Fruit fly (Drosophila melanogaster): ENCODE results near the gene CG14183.
A peak's percentile ranks its signal among the peaks of the same experiment; 100 is the strongest.

The CG14183 gene

DNA sequence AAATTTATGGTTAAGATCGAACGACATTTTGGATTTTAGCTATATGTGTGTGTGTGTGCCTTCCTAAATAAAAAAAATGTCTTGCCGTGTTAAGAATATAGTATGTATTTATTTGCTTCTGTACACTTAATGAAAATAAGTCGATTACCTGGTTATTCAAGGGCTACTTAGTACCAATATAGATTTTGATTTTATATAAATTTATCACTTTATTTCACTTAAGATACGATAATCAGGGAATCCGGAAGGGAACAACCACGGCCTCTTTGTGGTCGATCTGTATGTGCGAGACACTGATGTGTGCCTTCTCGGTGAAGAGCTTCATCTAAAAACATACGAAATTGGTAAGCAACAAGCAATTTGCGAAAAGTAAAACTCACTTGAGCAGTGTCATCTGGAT is at the start of gene CG14183:
TSS of gene CG14183 (minus strand) at position 101 of the 400 bp plus-strand sequence.
- no peak for TF ChIP-seq CG17801 (GFP tag; optimal IDR thresholded peaks at IDR 0.05; ENCODE audit: partially characterized antibody)

DNA sequence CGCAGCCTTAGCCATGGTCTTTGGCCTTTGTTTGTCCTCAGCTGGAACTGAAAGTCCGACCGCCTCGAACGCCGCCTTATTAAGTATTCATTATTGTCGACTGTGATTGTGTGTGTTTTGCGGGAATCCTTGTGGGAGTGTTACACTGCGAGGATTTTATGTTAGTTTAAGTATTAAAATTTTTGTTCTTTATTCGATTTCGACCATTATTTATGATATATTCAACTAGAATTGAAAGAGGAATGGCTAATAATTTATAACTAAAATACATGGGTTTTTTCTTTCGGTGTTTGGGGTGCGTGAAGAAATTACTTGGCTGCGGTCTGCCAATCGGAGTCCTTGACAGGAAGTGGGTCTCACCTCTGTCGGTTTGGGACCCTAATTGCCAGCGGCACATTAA is 34.9 kb upstream of the CG14183 start:
- no peak for TF ChIP-seq CG17801 (GFP tag; optimal IDR thresholded peaks at IDR 0.05; ENCODE audit: partially characterized antibody)

DNA sequence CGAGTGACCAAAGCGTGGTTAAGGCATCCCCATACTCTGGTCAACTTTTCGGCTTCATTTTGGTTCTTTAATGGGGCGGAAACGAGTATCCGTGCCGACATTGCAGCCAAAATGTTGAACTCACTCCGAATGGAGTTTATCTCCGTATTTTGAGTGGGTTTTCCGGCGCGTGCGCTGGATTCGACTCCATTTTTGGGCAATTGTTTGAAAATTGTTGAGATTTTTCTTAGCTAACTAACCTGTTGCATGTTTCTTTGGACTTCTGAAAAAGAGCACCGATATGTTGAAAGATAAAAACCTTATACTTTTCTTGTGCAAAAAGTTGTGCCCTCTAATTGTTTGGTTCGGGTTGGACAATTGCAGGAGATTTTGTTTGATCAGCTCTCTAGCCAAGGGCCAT is 9.0 kb upstream of the CG14183 start:
- TF ChIP-seq CG17801 (GFP tag; optimal IDR thresholded peaks at IDR 0.05; ENCODE audit: partially characterized antibody), result no peak

DNA sequence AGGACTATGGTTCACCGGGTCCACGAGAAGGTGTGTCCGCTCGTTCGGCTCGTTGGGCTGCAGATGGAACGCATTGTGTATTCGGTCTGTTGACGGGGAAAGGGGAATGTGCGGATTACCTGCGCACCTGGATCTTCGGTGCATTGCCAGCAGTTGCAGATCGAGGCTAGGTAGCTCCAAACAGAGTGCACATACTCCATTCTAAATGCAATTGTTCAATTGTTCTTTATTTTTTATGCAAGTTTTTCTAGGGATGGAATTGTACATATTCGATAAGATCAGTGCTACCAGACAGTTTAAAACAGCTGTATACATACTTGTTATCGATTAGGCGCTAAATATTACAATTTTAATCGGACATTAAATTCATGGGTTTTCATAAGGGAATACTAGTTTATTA is 1.1 kb upstream of the CG14183 start, which contains the start of gene Lamtor1:
TSS of gene Lamtor1 (minus strand) at position 268 of the 400 bp plus-strand sequence.
- TF ChIP-seq CG17801 (GFP tag; optimal IDR thresholded peaks at IDR 0.05; ENCODE audit: partially characterized antibody), result no peak

DNA sequence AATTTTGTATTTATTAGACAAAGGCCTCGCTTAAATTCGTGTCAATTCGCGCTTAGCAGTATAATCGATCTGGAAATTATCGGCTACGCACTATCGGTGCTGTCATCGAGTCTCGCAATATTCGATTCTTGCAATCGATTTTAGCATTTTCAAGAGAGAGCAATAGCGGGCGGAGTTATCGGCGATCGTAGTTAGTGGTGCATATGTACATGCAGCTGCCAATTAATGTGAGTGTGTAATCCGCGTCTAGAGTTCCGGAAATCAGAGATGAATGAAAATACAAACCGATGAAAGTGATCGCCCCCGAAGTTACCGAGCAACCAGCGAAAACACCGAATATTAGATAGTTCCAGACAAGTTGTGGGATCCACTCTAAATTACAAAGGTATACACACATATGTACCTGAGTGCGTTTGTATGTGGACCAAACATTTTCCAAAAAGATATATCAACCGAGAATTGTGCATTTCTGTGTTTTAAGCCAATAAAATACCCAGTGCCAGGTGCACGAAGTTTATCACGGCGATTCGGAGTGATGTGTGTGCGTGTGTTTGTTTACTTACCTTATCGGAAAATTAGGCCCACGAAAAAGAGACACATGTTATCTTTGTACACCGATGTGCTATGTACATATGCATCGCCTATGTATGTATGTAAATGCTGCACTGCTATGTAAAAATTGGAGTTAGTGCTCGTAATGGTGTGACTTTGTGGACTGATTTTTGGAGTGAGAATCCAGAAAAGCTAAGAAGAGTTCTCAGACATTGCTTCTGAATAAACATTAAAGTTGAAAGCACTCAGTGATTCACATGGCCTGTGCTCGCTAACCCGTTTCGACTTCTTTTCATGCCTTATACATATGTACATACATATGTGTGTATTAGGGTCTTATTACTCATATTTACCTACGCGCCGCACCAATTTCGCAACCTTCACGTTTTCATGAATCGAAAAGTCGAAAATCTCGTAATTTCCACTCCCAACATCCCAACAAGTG is 21.1 kb downstream of the CG14183 start:
- TF ChIP-seq CG17801 (GFP tag; optimal IDR thresholded peaks at IDR 0.05; ENCODE audit: partially characterized antibody), result peak; percentile 5

DNA sequence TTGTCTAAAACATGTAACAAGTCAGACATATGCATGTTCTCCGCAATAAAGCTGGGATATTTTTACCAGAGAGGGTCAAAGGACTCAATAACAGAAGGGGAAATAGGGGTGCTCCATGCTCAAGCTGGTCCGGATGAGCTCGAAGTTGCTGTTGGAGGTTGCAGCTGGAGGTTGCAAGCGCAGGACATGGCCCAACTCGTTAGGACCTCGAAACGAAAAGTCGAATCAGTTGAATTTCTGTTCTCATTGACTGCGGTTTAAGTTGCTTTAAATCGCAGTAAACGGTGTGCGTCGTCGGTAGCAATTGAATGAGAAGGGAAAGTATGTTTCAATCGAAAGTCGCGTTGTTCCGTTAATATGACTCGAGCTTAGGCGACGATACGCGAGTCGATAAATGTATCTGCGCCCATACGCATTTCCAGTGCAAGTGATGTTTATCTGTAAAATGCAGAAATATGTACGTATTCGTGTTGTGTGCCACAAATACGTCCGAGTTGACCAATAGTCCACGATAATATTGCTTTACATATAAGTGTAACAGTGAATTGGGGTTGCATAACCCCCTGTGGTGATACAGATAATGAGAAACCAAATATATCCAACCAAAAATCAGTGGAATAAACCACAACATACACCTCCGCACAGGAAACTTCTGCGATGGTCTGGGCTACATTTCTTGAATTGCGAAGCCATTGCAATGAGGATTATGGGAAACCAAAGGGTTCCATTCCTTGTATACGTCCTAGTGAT is 22.4 kb downstream of the CG14183 start, which contains the start of gene kug:
TSS of gene kug (plus strand) at position 269 of the 750 bp plus-strand sequence.
- no peak for TF ChIP-seq CG17801 (GFP tag; optimal IDR thresholded peaks at IDR 0.05; ENCODE audit: partially characterized antibody)

DNA sequence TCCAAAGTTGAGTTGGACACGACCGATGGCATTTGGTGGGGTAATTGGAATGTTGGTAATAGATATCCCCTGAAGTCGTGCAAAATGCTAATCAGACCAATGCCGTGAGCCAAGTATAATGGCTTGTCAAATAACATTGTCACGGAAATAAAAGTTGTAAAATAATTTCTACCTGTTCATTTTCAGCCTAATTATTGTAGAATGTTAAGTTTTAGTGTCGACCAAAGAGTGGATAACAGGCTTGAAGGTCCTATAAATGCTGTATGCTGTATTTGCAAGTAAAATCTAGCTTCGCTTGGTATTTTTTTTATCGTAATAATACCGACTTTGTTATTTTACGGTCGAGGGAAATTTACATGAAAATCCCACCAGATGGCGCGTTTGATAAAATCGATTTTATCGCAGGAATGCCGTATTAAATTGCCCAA is 23.2 kb downstream of the CG14183 start:
- TF ChIP-seq CG17801 (GFP tag; optimal IDR thresholded peaks at IDR 0.05; ENCODE audit: partially characterized antibody), result no peak

DNA sequence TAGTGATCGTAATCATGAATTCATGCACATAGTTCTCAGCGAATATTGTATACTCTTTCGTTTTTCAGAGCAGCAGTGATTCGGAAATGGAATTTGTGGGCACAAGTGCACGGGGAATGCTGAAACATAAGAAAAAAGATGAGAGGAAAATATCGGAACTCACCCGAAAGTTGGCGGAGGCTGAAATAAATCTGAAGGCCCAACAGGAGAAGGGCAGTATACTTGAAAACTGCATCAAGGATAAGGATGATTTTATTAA is 24.5 kb downstream of the CG14183 start:
- no peak for TF ChIP-seq CG17801 (GFP tag; optimal IDR thresholded peaks at IDR 0.05; ENCODE audit: partially characterized antibody)

DNA sequence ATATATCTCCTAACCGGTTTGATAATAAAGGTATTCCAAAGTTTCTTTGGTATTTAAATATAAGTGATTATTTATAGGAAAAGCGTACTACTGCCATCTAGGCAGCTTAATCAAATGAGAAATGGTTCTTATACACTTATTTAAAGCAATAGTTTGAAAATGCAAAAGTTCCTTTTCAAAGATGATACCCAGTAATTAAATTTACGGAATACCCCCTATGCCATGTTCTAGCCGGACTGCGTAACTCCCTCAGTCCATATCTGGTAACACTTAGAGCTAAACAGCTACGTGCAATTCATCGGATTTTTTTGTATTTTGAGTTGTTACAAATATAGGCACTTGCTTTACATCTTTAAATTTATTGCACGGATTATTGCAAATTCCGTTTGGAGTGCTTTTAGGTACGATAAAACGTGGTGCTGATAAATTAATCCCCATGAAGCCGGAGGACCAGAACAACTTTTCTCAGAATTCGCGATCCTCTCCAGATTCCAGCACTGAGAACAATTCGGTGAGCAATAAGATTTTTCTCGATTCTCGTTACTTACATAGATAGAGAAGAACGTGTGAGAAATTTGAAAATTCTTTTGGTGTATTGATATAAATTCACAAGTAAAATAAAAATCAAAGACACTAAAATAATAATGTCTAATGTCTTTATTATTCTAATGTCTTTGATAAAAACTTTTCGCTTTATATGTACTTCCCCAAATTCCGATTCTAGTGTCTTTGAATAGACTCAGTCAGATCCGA is 25.0 kb downstream of the CG14183 start, which contains the start of gene CG7668:
TSS of gene CG7668 (plus strand) at position 255 of the 753 bp plus-strand sequence.
- peak; percentile 82 for TF ChIP-seq CG17801 (GFP tag; optimal IDR thresholded peaks at IDR 0.05; ENCODE audit: partially characterized antibody)

DNA sequence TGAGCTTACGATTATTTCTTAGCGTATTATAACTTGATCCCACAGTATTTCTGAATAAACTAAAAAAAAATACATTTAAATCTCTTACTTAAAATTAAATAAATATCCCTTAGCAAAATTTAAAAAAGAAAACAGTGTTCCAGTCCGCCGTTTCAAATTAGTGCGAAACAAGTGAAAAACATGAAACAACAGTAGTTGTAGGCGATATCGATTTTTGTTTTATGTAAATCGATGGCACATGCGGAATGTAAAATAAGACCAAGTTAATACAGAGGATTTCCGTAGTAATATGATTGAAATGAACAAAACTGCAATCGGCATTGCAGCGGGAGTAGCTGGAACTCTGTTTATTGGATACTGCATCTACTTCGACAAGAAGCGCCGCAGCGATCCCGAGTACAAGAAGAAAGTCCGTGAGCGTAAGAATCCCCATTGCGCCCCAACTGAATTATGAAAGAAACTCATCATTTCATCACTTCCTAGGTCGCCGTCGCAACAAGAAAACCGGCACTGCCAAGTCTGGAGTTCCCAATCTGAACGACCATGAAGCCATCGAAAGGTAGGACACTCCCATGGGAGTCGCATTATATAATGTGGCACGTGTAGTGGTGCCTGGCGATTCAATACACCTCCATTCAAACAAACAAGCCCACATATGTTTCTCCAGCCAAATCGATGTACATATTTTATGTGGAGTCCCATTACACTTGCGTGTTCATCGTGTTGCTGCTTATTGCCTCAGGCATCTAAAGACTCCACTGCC is 26.6 kb downstream of the CG14183 start:
- no peak for TF ChIP-seq CG17801 (GFP tag; optimal IDR thresholded peaks at IDR 0.05; ENCODE audit: partially characterized antibody)

DNA sequence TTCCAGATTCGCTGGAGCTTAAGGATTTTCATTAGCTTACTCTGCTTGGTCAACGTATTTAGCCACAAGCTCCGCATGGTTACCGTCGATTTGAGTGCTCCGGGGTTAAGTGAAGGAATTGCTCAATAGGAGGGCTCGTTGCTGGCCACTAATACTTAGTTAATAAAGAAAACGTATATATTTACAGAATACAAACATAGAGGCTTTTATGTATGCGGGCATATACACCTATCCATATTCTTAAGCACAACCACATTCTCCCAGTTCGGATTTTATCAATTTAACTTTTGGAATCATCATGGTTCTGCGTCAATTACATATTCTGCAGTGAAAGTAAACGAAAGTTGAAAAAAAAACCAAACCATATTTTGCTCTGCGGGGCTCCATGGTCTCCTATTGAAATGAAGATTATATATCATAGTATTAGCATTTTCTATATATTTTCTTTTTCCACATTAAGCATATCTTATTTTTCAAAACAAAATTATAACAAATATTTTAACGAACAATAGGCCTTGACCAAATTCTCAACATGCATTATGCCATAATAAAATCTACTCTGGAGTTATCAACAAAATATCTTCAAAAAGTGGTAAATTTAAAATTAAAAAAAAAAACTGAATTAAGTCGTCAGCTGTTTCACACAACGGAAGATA is 27.4 kb downstream of the CG14183 start, which contains the start of the genes Tom20 and Gabat:
TSS of gene Tom20 (plus strand) at position 564 of the 656 bp plus-strand sequence.
TSS of gene Gabat (minus strand) at position 606 of the 656 bp plus-strand sequence.
- no peak for TF ChIP-seq CG17801 (GFP tag; optimal IDR thresholded peaks at IDR 0.05; ENCODE audit: partially characterized antibody)

DNA sequence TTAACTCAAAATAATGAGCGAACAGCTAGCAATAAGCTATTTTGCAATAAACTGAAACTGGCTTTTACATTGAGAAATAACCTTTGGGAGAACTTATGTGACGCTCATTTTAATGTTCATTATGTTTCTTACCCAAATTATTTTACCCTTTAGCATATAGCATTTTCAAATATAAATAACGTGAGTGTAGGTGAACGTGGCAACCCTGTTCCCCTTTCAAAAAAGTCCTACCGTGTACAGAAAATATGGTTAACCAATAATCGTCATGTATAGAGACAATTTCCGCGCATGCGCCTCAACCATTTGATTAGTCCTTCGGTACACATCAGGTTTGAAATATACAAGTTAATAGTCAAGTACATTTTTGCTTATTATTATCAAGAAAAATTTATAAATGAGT is 33.6 kb downstream of the CG14183 start:
- no peak for TF ChIP-seq CG17801 (GFP tag; optimal IDR thresholded peaks at IDR 0.05; ENCODE audit: partially characterized antibody)

DNA sequence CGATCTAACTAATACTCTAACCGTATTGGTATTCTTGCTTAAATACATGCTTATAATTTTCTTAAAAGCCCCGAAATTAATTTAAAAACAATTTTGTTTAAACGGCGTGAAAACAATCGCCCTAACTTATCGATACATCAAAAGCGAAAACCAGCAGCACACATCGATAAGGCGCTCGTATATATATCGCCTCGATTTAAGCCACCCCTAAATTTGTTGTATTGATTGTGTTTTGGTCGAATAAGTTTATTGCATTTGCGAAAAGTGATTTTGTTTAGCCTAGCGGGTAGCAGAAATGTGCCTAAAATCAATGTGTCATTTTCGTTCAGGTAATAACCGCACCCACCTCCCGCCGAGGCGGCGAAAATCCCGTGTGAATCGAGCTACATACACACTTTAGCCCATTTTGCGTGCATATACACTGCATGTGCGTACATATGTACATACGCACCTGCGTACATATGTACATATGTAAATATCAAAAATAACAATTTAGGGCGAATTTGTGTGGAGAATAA is 35.9 kb downstream of the CG14183 start, which contains the start of the genes CG7646 and Nca:
TSS of gene CG7646 (plus strand) at position 174 of the 518 bp plus-strand sequence.
TSS of gene Nca (plus strand) at position 174 of the 518 bp plus-strand sequence.
- TF ChIP-seq CG17801 (GFP tag; optimal IDR thresholded peaks at IDR 0.05; ENCODE audit: partially characterized antibody), result no peak

All from ovary, adult (tissue).